Worm (Caenorhabditis elegans): ENCODE measurements around the gene sdz-32.

DNA sequence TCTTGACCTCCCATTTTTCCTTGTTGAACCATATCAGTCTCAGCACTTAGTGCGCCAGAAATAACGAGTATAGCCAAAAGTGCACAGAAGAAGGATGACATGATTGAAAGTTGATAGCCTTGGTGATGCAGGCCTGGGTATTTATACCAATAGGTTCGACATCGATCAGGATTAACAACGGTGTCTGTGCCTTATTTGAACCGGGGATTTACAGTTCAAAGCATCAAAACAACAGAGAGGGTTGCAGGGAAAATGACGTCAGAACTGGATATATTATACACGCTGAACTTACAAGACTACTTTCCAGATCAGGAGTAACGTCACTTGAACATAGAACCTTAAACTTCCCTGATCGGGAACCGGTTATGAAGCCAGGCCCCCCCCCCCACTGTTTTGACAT is 1.5 kb upstream of the sdz-32 start, which contains the start of gene Y49F6B.12:
- TF ChIP-seq ztf-6 (GFP tag; IDR thresholded peaks at IDR 0.05) (no peak), pha-4 (tag; optimal IDR thresholded peaks at IDR 0.05) (no peak)
